Worm (Caenorhabditis elegans) whole organism, L4 larva: Measurements from ENCODE around the gene pfs-2.

Experiments
- D1046.2 ChIP-seq: fragments of 200-800 bp; sonication (Bioruptor generic); IDR thresholded peaks from 2 replicates; pipeline ENCODE4 v1.3.6; 2022; ENCODE audit warnings: missing genetic modification characterization, missing compliant biosample characterization
- R02D3.7 ChIP-seq: fragments of 150-350 bp; sonication (generic microtip); optimal IDR thresholded peaks from 3 replicates; lab custom pipeline; 2014; ENCODE audit warnings: missing biosample characterization, missing genetic modification characterization
- lin-15B ChIP-seq: fragments of 150-350 bp; sonication (generic microtip); optimal IDR thresholded peaks from 3 replicates; lab custom pipeline; 2014; ENCODE audit warnings: missing biosample characterization, missing genetic modification characterization
- unc-62 ChIP-seq, 3 experiments: fragments of 150-350 bp in 1 of 3; sonication (generic microtip); optimal IDR thresholded peaks in 2 of 3; peaks in 1 of 3; 1 replicate in 1 of 3; 2 replicates in 2 of 3; lab custom pipeline; 2014 to 2017; ENCODE audit warnings: missing biosample characterization in 3 of 3, missing genetic modification characterization in 3 of 3, missing genetic modification reagents in 3 of 3, missing genotype in 1 of 3

ce11 chrII:14365182-14365751 is 7.1 kb downstream of the pfs-2 start, which contains the start of gene imb-2:
- peak in 1 of 2 experiments; percentile 84 for TF ChIP-seq unc-62 (GFP tag; optimal IDR thresholded peaks at IDR 0.05 in 1 of 2; lab: Kevin White, UChicago)
- no peak for TF ChIP-seq unc-62 (tag; optimal IDR thresholded peaks at IDR 0.05; lab: Kevin White, UChicago)
- TF ChIP-seq D1046.2 = no peak
- no peak for TF ChIP-seq lin-15B (tag; lab: Kevin White, UChicago)
- TF ChIP-seq R02D3.7 (tag; lab: Kevin White, UChicago) = no peak
